Fruit fly (Drosophila melanogaster): ENCODE measurements around the gene REPTOR-BP.

REPTOR-BP gene

DNA sequence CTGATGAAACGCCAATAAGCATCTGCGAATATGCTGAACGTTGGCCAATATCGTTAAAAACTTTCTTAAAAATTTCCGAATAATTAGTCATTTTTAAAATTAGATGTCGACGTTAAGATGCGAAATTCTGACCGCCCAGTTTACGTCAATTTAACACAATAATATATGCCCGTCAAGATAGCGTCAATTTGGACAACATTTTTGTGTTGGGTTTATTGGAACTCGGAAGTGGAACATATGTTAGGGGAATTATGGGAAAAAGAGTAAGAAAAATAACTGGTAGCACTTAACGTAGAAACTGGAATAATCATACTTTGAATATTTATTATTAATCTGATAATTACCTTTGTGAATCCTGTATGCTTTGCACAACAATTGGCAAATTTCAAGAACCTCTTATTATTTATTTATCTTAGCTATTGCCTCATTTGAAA lies 8.2 kb upstream of the REPTOR-BP start, which contains the start of gene CG5676 (continued):
- TF ChIP-seq YL-1 (GFP tag; optimal IDR thresholded peaks at IDR 0.05): peak; percentile 46
- no peak for TF ChIP-seq CG11695 (GFP tag; IDR thresholded peaks at IDR 0.05)
- no peak for TF ChIP-seq Ravus (GFP tag; IDR thresholded peaks at IDR 0.05)
- TF ChIP-seq sob (GFP tag; IDR thresholded peaks at IDR 0.05): no peak
- TF ChIP-seq wek (GFP tag; optimal IDR thresholded peaks at IDR 0.05): no peak
- TF ChIP-seq Dll (GFP tag; IDR thresholded peaks at IDR 0.05; ENCODE audit: partially characterized antibody): 0 out of 4 replicates have a peak, but pooled peaks have one; percentile 34
- TF ChIP-seq nom (GFP tag; optimal IDR thresholded peaks at IDR 0.05): peak; percentile 4
- peak; percentile 26 for TF ChIP-seq Ets97D (GFP tag; optimal IDR thresholded peaks at IDR 0.05)
- TF ChIP-seq CG6272 (GFP tag; IDR thresholded peaks at IDR 0.05): no peak
- peak; percentile 44 for TF ChIP-seq CG14710 (tag; optimal IDR thresholded peaks at IDR 0.05)
- TF ChIP-seq pfk (GFP tag; optimal IDR thresholded peaks at IDR 0.05): peak; percentile 97
- no peak for TF ChIP-seq Hmx (GFP tag; optimal IDR thresholded peaks at IDR 0.05)
- peak; percentile 17 for TF ChIP-seq CG10267 (tag; optimal IDR thresholded peaks at IDR 0.05)
- peak; percentile 38 for TF ChIP-seq Sry-δ (GFP tag; optimal IDR thresholded peaks at IDR 0.05)
- TF ChIP-seq onecut (GFP tag; IDR thresholded peaks at IDR 0.05): no peak
- peak; percentile 51 for TF ChIP-seq CG11723 (GFP tag; optimal IDR thresholded peaks at IDR 0.05)
- TF ChIP-seq Lhr (GFP tag; optimal IDR thresholded peaks at IDR 0.05): no peak
- TF ChIP-seq CG1647 (GFP tag; optimal IDR thresholded peaks at IDR 0.05): no peak
- no peak for TF ChIP-seq CG17385 (GFP tag; optimal IDR thresholded peaks at IDR 0.05)
- TF ChIP-seq crol (GFP tag; IDR thresholded peaks at IDR 0.05): no peak
- no peak for TF ChIP-seq CG5180 (GFP tag; optimal IDR thresholded peaks at IDR 0.05)
- no peak for TF ChIP-seq B-H2 (GFP tag; optimal IDR thresholded peaks at IDR 0.05)
- TF ChIP-seq CG15479 (GFP tag; optimal IDR thresholded peaks at IDR 0.05): no peak
- TF ChIP-seq CG1024 (GFP tag; IDR thresholded peaks at IDR 0.05): peak; percentile 90
- TF ChIP-seq ash1 (GFP tag; optimal IDR thresholded peaks at IDR 0.05): no peak
- peak; percentile 39 for TF ChIP-seq gfzf (GFP tag; optimal IDR thresholded peaks at IDR 0.05)
- TF ChIP-seq CG10147 (GFP tag; optimal IDR thresholded peaks at IDR 0.05): no peak
- TF ChIP-seq Neu2 (GFP tag; optimal IDR thresholded peaks at IDR 0.05; ENCODE audit: borderline replicate concordance): no peak
- peak; percentile 71 for TF ChIP-seq pzg (GFP tag; optimal IDR thresholded peaks at IDR 0.05)
- TF ChIP-seq org-1 (GFP tag; optimal IDR thresholded peaks at IDR 0.05): no peak
- TF ChIP-seq Pdp1 (GFP tag; optimal IDR thresholded peaks at IDR 0.05): peak in 1 of 2 experiments; percentile 74
- TF ChIP-seq mam (GFP tag; optimal IDR thresholded peaks at IDR 0.05): no peak
- peak; percentile 5 for TF ChIP-seq cg (GFP tag; optimal IDR thresholded peaks at IDR 0.05)
- peak; percentile 25 for TF ChIP-seq Dp (GFP tag; optimal IDR thresholded peaks at IDR 0.05)
- peak; percentile 50; the same call in 1 of the 3 replicates for TF ChIP-seq row (GFP tag; IDR thresholded peaks at IDR 0.05)
- TF ChIP-seq CG7271 (tag; optimal IDR thresholded peaks at IDR 0.05): peak; percentile 23
- TF ChIP-seq crp (GFP tag; optimal IDR thresholded peaks at IDR 0.05): no peak
- TF ChIP-seq Taf1 (GFP tag; IDR thresholded peaks at IDR 0.05): no peak
- TF ChIP-seq ems (GFP tag; optimal IDR thresholded peaks at IDR 0.05): no peak
- TF ChIP-seq CG5953 (GFP tag; IDR thresholded peaks at IDR 0.05): no peak
- TF ChIP-seq CG13624 (GFP tag; optimal IDR thresholded peaks at IDR 0.05): peak; percentile 16
- no peak for TF ChIP-seq CG14014 (GFP tag; IDR thresholded peaks at IDR 0.05)
- TF ChIP-seq CG6791 (GFP tag; IDR thresholded peaks at IDR 0.05; ENCODE audit: partially characterized antibody): peak; percentile 20; the same call in 1 of the 3 replicates
- peak; percentile 11 for TF ChIP-seq nerfin-1 (tag; optimal IDR thresholded peaks at IDR 0.05)
- peak; percentile 59 for TF ChIP-seq Med (GFP tag)
- TF ChIP-seq CG9437 (GFP tag; optimal IDR thresholded peaks at IDR 0.05): peak; percentile 54
- TF ChIP-seq BEAF-32 (GFP tag; optimal IDR thresholded peaks at IDR 0.05): peak; percentile 31
- TF ChIP-seq CG4820 (GFP tag; optimal IDR thresholded peaks at IDR 0.05): no peak
- TF ChIP-seq phol (tag; optimal IDR thresholded peaks at IDR 0.05): peak; percentile 26
- TF ChIP-seq Chrac-16 (GFP tag; optimal IDR thresholded peaks at IDR 0.05): no peak
